Worm (Caenorhabditis elegans): Measurements from ENCODE around the gene picc-1.

Gene picc-1

ce11 chrV:6015546-6016089 lies 3.2 kb upstream of the picc-1 start:
- no peak for TF ChIP-seq ztf-16 (tag; optimal IDR thresholded peaks at IDR 0.05)
- TF ChIP-seq pha-2 (tag; optimal IDR thresholded peaks at IDR 0.05): no peak
- no peak for TF ChIP-seq ets-4 (tag; optimal IDR thresholded peaks at IDR 0.05)
- TF ChIP-seq fkh-10 (GFP tag; optimal IDR thresholded peaks at IDR 0.05): no peak
- no peak for TF ChIP-seq sox-2 (GFP tag; IDR thresholded peaks at IDR 0.05)
- no peak for TF ChIP-seq pros-1 (tag; optimal IDR thresholded peaks at IDR 0.05)
- no peak for TF ChIP-seq ceh-14 (tag; optimal IDR thresholded peaks at IDR 0.05)
- no peak for TF ChIP-seq F13H6.1 (tag; optimal IDR thresholded peaks at IDR 0.05)

- TF ChIP-seq elt-2 (tag; optimal IDR thresholded peaks at IDR 0.05) (no peak), C38D4.7 (GFP tag; optimal IDR thresholded peaks at IDR 0.05) (no peak), ttx-3 (tag; optimal IDR thresholded peaks at IDR 0.05) (no peak), sdc-2 (tag; optimal IDR thresholded peaks at IDR 0.05) (no peak), ceh-19 (GFP tag; optimal IDR thresholded peaks at IDR 0.05) (no peak), pros-1 (tag; optimal IDR thresholded peaks at IDR 0.05) (no peak), nfya-1 (tag; optimal IDR thresholded peaks at IDR 0.05) (no peak), ceh-2 (tag; optimal IDR thresholded peaks at IDR 0.05) (no peak), ceh-30 (tag; optimal IDR thresholded peaks at IDR 0.05) (no peak), madf-2 (tag; optimal IDR thresholded peaks at IDR 0.05) (no peak), hlh-8 (tag; optimal IDR thresholded peaks at IDR 0.05) (no peak), mec-3 (tag; optimal IDR thresholded peaks at IDR 0.05; ENCODE audit: borderline replicate concordance) (no peak), pha-4 (tag; optimal IDR thresholded peaks at IDR 0.05) (no peak), lin-11 (tag; optimal IDR thresholded peaks at IDR 0.05) (no peak), odd-2 (tag; optimal IDR thresholded peaks at IDR 0.05) (no peak)
These were observed 2.7 kb upstream of the picc-1 start for ce11 chrV:6016097-6016496.

- TF ChIP-seq ceh-24 (tag; optimal IDR thresholded peaks at IDR 0.05): no peak
- no peak for TF ChIP-seq nhr-232 (tag; optimal IDR thresholded peaks at IDR 0.05)
- no peak for TF ChIP-seq ahr-1 (tag; optimal IDR thresholded peaks at IDR 0.05)
- no peak for TF ChIP-seq unc-3 (GFP tag; conservative IDR thresholded peaks at IDR 0.05)
- no peak for TF ChIP-seq unc-3 (tag; optimal IDR thresholded peaks at IDR 0.05)
- peak; percentile 63 for TF ChIP-seq unc-42 (tag; optimal IDR thresholded peaks at IDR 0.05)
- no peak for TF ChIP-seq ceh-14 (tag; optimal IDR thresholded peaks at IDR 0.05)
- no peak for TF ChIP-seq tbx-7 (tag; optimal IDR thresholded peaks at IDR 0.05)
- TF ChIP-seq dve-1 (tag; optimal IDR thresholded peaks at IDR 0.05): peak; percentile 55
- peak; percentile 34 for TF ChIP-seq K09A11.1 (tag; optimal IDR thresholded peaks at IDR 0.05; ENCODE audit: insufficient read depth)
- no peak for TF ChIP-seq C38D4.7 (GFP tag; optimal IDR thresholded peaks at IDR 0.05)
- TF ChIP-seq hlh-8 (tag; optimal IDR thresholded peaks at IDR 0.05): peak; percentile 32
- TF ChIP-seq ref-2 (tag; optimal IDR thresholded peaks at IDR 0.05): no peak
- TF ChIP-seq ceh-45 (GFP tag; IDR thresholded peaks at IDR 0.05): no peak
- TF ChIP-seq ceh-22 (tag; optimal IDR thresholded peaks at IDR 0.05): no peak
- TF ChIP-seq ztf-16 (tag; optimal IDR thresholded peaks at IDR 0.05): no peak
- peak; percentile 27 for TF ChIP-seq tbx-2 (tag; optimal IDR thresholded peaks at IDR 0.05)
- TF ChIP-seq hlh-30 (tag; optimal IDR thresholded peaks at IDR 0.05; ENCODE audit: insufficient read depth): peak; percentile 30
- TF ChIP-seq elt-2 (tag; optimal IDR thresholded peaks at IDR 0.05): peak; percentile 38
- no peak for TF ChIP-seq ceh-48 (tag; optimal IDR thresholded peaks at IDR 0.05)
- TF ChIP-seq che-1 (tag; optimal IDR thresholded peaks at IDR 0.05): no peak
- no peak for TF ChIP-seq F13H6.1 (tag; optimal IDR thresholded peaks at IDR 0.05)
- TF ChIP-seq nfya-1 (tag; optimal IDR thresholded peaks at IDR 0.05): peak; percentile 51
- no peak for TF ChIP-seq ceh-6 (GFP tag; optimal IDR thresholded peaks at IDR 0.05)
- TF ChIP-seq ceh-34 (tag; optimal IDR thresholded peaks at IDR 0.05): peak; percentile 34
- TF ChIP-seq ceh-31 (tag; optimal IDR thresholded peaks at IDR 0.05): peak; percentile 48
- no peak for TF ChIP-seq syd-9 (tag; optimal IDR thresholded peaks at IDR 0.05)
- TF ChIP-seq pha-2 (tag; optimal IDR thresholded peaks at IDR 0.05): no peak
- no peak for TF ChIP-seq odd-2 (tag; optimal IDR thresholded peaks at IDR 0.05)
- TF ChIP-seq ceh-18 (tag; optimal IDR thresholded peaks at IDR 0.05): no peak
- peak; percentile 51 for TF ChIP-seq pax-1 (tag; optimal IDR thresholded peaks at IDR 0.05)
- no peak for TF ChIP-seq lim-6 (tag; optimal IDR thresholded peaks at IDR 0.05)
These were observed 1.2 kb upstream of the picc-1 start, which contains the start of the genes rpt-2 and aps-1 for ce11 chrV:6017630-6018029. Gene rpt-2 (minus strand): TSS chrV:6017669. Gene aps-1 (plus strand): TSS chrV:6017970.
